Worm (Caenorhabditis elegans): ENCODE measurements around the gene B0285.3.
A peak's percentile ranks its signal among the peaks of the same experiment; 100 is the strongest.

Gene B0285.3

ce11 chrIII:4323120-4323519 lies 20.0 kb downstream of the B0285.3 start:
- TF ChIP-seq F13H6.1 (tag; optimal IDR thresholded peaks at IDR 0.05) (peak; percentile 70), zag-1 (tag; optimal IDR thresholded peaks at IDR 0.05) (peak; percentile 1), mdl-1 (tag; optimal IDR thresholded peaks at IDR 0.05) (no peak), lin-11 (tag; optimal IDR thresholded peaks at IDR 0.05) (no peak), lin-13 (GFP tag; optimal IDR thresholded peaks at IDR 0.05) (no peak), mab-5 (tag; optimal IDR thresholded peaks at IDR 0.05) (peak; percentile 72), C34F6.9 (tag; optimal IDR thresholded peaks at IDR 0.05) (peak; percentile 79), unc-55 (GFP tag; optimal IDR thresholded peaks at IDR 0.05) (peak; percentile 85), nhr-129 (tag; optimal IDR thresholded peaks at IDR 0.05) (peak; percentile 6), sma-9 (GFP tag; optimal IDR thresholded peaks at IDR 0.05) (peak; percentile 43), sma-9 (tag; optimal IDR thresholded peaks at IDR 0.05) (no peak), lsy-2 (tag; optimal IDR thresholded peaks at IDR 0.05) (peak in 1 of 2 experiments; percentile 54), sem-4 (tag; optimal IDR thresholded peaks at IDR 0.05) (peak; percentile 5), crh-2 (tag; optimal IDR thresholded peaks at IDR 0.05) (peak; percentile 31)

- TF ChIP-seq lsy-2 (tag; optimal IDR thresholded peaks at IDR 0.05) (no peak), dmd-4 (tag; optimal IDR thresholded peaks at IDR 0.05) (no peak), Y55F3AM.14 (GFP tag; optimal IDR thresholded peaks at IDR 0.05) (no peak), nhr-12 (tag; optimal IDR thresholded peaks at IDR 0.05) (no peak), nhr-11 (tag; optimal IDR thresholded peaks at IDR 0.05) (no peak), mab-5 (tag; optimal IDR thresholded peaks at IDR 0.05) (no peak), elt-1 (tag; optimal IDR thresholded peaks at IDR 0.05) (no peak), F13H6.1 (tag; optimal IDR thresholded peaks at IDR 0.05) (no peak), crh-2 (tag; optimal IDR thresholded peaks at IDR 0.05) (no peak), egl-27 (tag; optimal IDR thresholded peaks at IDR 0.05) (no peak), ceh-16 (tag; optimal IDR thresholded peaks at IDR 0.05) (no peak), zag-1 (tag; optimal IDR thresholded peaks at IDR 0.05) (no peak), ceh-82 (tag; optimal IDR thresholded peaks at IDR 0.05) (no peak)
Measured at ce11 chrIII:4321399-4321798, 21.7 kb downstream of the B0285.3 start, which contains the start of gene H38K22.7. H38K22.7 (plus strand) TSS chrIII:4321699.

ce11 chrIII:4320113-4320512 lies 23.0 kb downstream of the B0285.3 start, which contains the start of gene H38K22.6:
H38K22.6 (plus strand) TSS chrIII:4320413.
- TF ChIP-seq ZK546.5 (tag; optimal IDR thresholded peaks at IDR 0.05) (no peak), ztf-1 (GFP tag; conservative IDR thresholded peaks at IDR 0.05) (no peak), gmeb-1 (tag; optimal IDR thresholded peaks at IDR 0.05) (no peak), aly-2 (tag; optimal IDR thresholded peaks at IDR 0.05) (no peak), crh-2 (tag; optimal IDR thresholded peaks at IDR 0.05) (no peak), nhr-129 (tag; optimal IDR thresholded peaks at IDR 0.05) (no peak), sem-4 (tag; optimal IDR thresholded peaks at IDR 0.05) (no peak), nhr-23 (tag; optimal IDR thresholded peaks at IDR 0.05) (no peak), nhr-237 (tag; optimal IDR thresholded peaks at IDR 0.05) (no peak), elt-3 (tag; optimal IDR thresholded peaks at IDR 0.05) (no peak), F13H6.1 (tag; optimal IDR thresholded peaks at IDR 0.05) (no peak), sma-3 (GFP tag; optimal IDR thresholded peaks at IDR 0.05) (no peak)

- TF ChIP-seq zag-1 (tag; optimal IDR thresholded peaks at IDR 0.05) (no peak), ztf-4 (tag; optimal IDR thresholded peaks at IDR 0.05) (no peak), nhr-23 (tag; optimal IDR thresholded peaks at IDR 0.05) (no peak), nhr-11 (tag; optimal IDR thresholded peaks at IDR 0.05) (no peak), lsy-2 (tag; optimal IDR thresholded peaks at IDR 0.05) (peak in 1 of 2 experiments; percentile 56), R02D3.7 (tag; optimal IDR thresholded peaks at IDR 0.05) (no peak), ceh-82 (tag; optimal IDR thresholded peaks at IDR 0.05) (no peak), sem-4 (tag; optimal IDR thresholded peaks at IDR 0.05) (no peak), peb-1 (tag; optimal IDR thresholded peaks at IDR 0.05) (no peak), F13H6.1 (tag; optimal IDR thresholded peaks at IDR 0.05) (peak; percentile 64), lin-13 (GFP tag; optimal IDR thresholded peaks at IDR 0.05) (no peak), alr-1 (tag; optimal IDR thresholded peaks at IDR 0.05) (no peak), sma-9 (GFP tag; optimal IDR thresholded peaks at IDR 0.05) (peak; percentile 20), sma-9 (tag; optimal IDR thresholded peaks at IDR 0.05) (no peak), nhr-25 (tag; optimal IDR thresholded peaks at IDR 0.05) (no peak), lin-11 (tag; optimal IDR thresholded peaks at IDR 0.05) (no peak), crh-2 (tag; optimal IDR thresholded peaks at IDR 0.05) (peak; percentile 30), lin-39 (tag; optimal IDR thresholded peaks at IDR 0.05) (no peak), elt-3 (tag; optimal IDR thresholded peaks at IDR 0.05) (no peak), mab-5 (tag; optimal IDR thresholded peaks at IDR 0.05) (no peak), ceh-16 (tag; optimal IDR thresholded peaks at IDR 0.05) (no peak), nhr-6 (tag; optimal IDR thresholded peaks at IDR 0.05) (peak; percentile 34), fos-1 (tag; optimal IDR thresholded peaks at IDR 0.05) (peak; percentile 11), nhr-21 (tag; optimal IDR thresholded peaks at IDR 0.05) (peak; percentile 56), C34F6.9 (tag; optimal IDR thresholded peaks at IDR 0.05) (peak; percentile 67), nhr-10 (tag; optimal IDR thresholded peaks at IDR 0.05) (no peak), nhr-129 (tag; optimal IDR thresholded peaks at IDR 0.05) (peak; percentile 46), gmeb-1 (tag; optimal IDR thresholded peaks at IDR 0.05) (no peak)
Measured at ce11 chrIII:4317065-4317752, 25.9 kb downstream of the B0285.3 start, which contains the start of gene tag-131. tag-131 (plus strand) TSS chrIII:4317702.

All from whole organism, L2 larva.